Worm (Caenorhabditis elegans): Measurements from ENCODE around the gene inso-1.

Gene inso-1

ce11 chrX:1319708-1320107, 19.8 kb downstream of the inso-1 start:
- no peak for TF ChIP-seq sptf-1 (tag; optimal IDR thresholded peaks at IDR 0.05)
- TF ChIP-seq sox-4 (tag; optimal IDR thresholded peaks at IDR 0.05), result no peak
- TF ChIP-seq xbp-1 (tag; optimal IDR thresholded peaks at IDR 0.05), result peak; percentile 22
- peak; percentile 66 for TF ChIP-seq jun-1 (tag; optimal IDR thresholded peaks at IDR 0.05)
- no peak for TF ChIP-seq zip-4 (GFP tag; optimal IDR thresholded peaks at IDR 0.05)
- peak; percentile 74 for TF ChIP-seq nhr-71 (tag; optimal IDR thresholded peaks at IDR 0.05)
- 0 out of 2 replicates have a peak, but pooled peaks have one; percentile 14 for TF ChIP-seq mab-9 (GFP tag; IDR thresholded peaks at IDR 0.05)
- TF ChIP-seq unc-86 (tag; optimal IDR thresholded peaks at IDR 0.05), result peak; percentile 2
- TF ChIP-seq grh-1 (GFP tag; IDR thresholded peaks at IDR 0.05), result no peak
- TF ChIP-seq C16A3.4 (tag; optimal IDR thresholded peaks at IDR 0.05), result peak; percentile 36
- no peak for TF ChIP-seq ztf-4 (tag; optimal IDR thresholded peaks at IDR 0.05)
- peak; percentile 92 for TF ChIP-seq lin-14 (GFP tag; optimal IDR thresholded peaks at IDR 0.05)
- no peak for TF ChIP-seq zag-1 (tag; optimal IDR thresholded peaks at IDR 0.05)
- TF ChIP-seq nhr-77 (tag; optimal IDR thresholded peaks at IDR 0.05), result peak; percentile 45
- TF ChIP-seq alr-1 (tag; optimal IDR thresholded peaks at IDR 0.05; ENCODE audit: borderline replicate concordance), result no peak
- peak; percentile 72 for TF ChIP-seq nhr-20 (tag; optimal IDR thresholded peaks at IDR 0.05)
- no peak for TF ChIP-seq pag-3 (tag; optimal IDR thresholded peaks at IDR 0.05; ENCODE audit: borderline replicate concordance, insufficient read depth)
- TF ChIP-seq sup-37 (GFP tag; optimal IDR thresholded peaks at IDR 0.05), result peak; percentile 8
- TF ChIP-seq ceh-82 (tag; optimal IDR thresholded peaks at IDR 0.05), result peak; percentile 9 to 74 (median 59)
- TF ChIP-seq fkh-10 (GFP tag; optimal IDR thresholded peaks at IDR 0.05), result no peak
- TF ChIP-seq rnt-1 (tag; optimal IDR thresholded peaks at IDR 0.05), result peak; percentile 62
- peak; percentile 72 for TF ChIP-seq nhr-47 (tag; optimal IDR thresholded peaks at IDR 0.05)
- TF ChIP-seq swsn-7 (tag; optimal IDR thresholded peaks at IDR 0.05), result peak; percentile 42
- TF ChIP-seq nhr-90 (tag; optimal IDR thresholded peaks at IDR 0.05; ENCODE audit: poor library complexity), result peak; percentile 58
- TF ChIP-seq tbx-2 (tag; optimal IDR thresholded peaks at IDR 0.05), result peak; percentile 67
- no peak for TF ChIP-seq ama-1 (optimal IDR thresholded peaks at IDR 0.05)
- TF ChIP-seq ceh-63 (GFP tag; optimal IDR thresholded peaks at IDR 0.05), result no peak
- TF ChIP-seq lsy-2 (tag; optimal IDR thresholded peaks at IDR 0.05), result peak; percentile 1 to 50
- TF ChIP-seq dpl-1 (GFP tag; optimal IDR thresholded peaks at IDR 0.05), result no peak
- TF ChIP-seq unc-130 (tag; optimal IDR thresholded peaks at IDR 0.05), result peak; percentile 6
- TF ChIP-seq efl-1 (optimal IDR thresholded peaks at IDR 0.05), result peak; percentile 14 to 25
- TF ChIP-seq efl-1 (GFP tag; optimal IDR thresholded peaks at IDR 0.05 in 1 of 2), result peak in 1 of 2 experiments; percentile 69
- TF ChIP-seq hpl-2 (GFP tag; optimal IDR thresholded peaks at IDR 0.05), result peak; percentile 3
- TF ChIP-seq ceh-8 (GFP tag; optimal IDR thresholded peaks at IDR 0.05), result peak; percentile 47
- peak in 1 of 6 experiments; percentile 0 for TF ChIP-seq elt-3 (tag; optimal IDR thresholded peaks at IDR 0.05)
- no peak for TF ChIP-seq C34B4.2 (tag; optimal IDR thresholded peaks at IDR 0.05)
- no peak for TF ChIP-seq fkh-4 (tag; optimal IDR thresholded peaks at IDR 0.05; ENCODE audit: borderline replicate concordance)
- TF ChIP-seq lin-35 (GFP tag; optimal IDR thresholded peaks at IDR 0.05), result peak; percentile 22 to 54
- TF ChIP-seq ztf-11 (tag; optimal IDR thresholded peaks at IDR 0.05), result peak in 1 of 2 experiments; percentile 10
- TF ChIP-seq nhr-19 (GFP tag; conservative IDR thresholded peaks at IDR 0.05), result peak; percentile 45
- peak; percentile 42 for TF ChIP-seq fkh-8 (tag; optimal IDR thresholded peaks at IDR 0.05)
- TF ChIP-seq mef-2 (tag; optimal IDR thresholded peaks at IDR 0.05), result no peak
- peak; percentile 34 for TF ChIP-seq isw-1 (GFP tag; IDR thresholded peaks at IDR 0.05)
- peak; percentile 64 for TF ChIP-seq snu-23 (GFP tag; optimal IDR thresholded peaks at IDR 0.05)
- peak; percentile 31 for TF ChIP-seq dsc-1 (tag; optimal IDR thresholded peaks at IDR 0.05)
- TF ChIP-seq hlh-4 (tag; optimal IDR thresholded peaks at IDR 0.05), result no peak
- TF ChIP-seq snpc-4 (tag; optimal IDR thresholded peaks at IDR 0.05), result peak; percentile 46
- no peak for TF ChIP-seq C04F5.9 (tag; optimal IDR thresholded peaks at IDR 0.05)
- peak; percentile 48 for TF ChIP-seq irx-1 (tag; optimal IDR thresholded peaks at IDR 0.05)
- peak; percentile 79 for TF ChIP-seq nhr-85 (tag)
- no peak for TF ChIP-seq nhr-12 (tag; optimal IDR thresholded peaks at IDR 0.05)
- peak; percentile 78 for TF ChIP-seq skn-1 (tag; optimal IDR thresholded peaks at IDR 0.05)
- peak in 1 of 2 experiments; percentile 56 for TF ChIP-seq mdl-1 (tag; optimal IDR thresholded peaks at IDR 0.05)

Measured in whole organism, L1 larva.